Worm (Caenorhabditis elegans): ENCODE measurements around the gene lgc-9.
"Not testable (repeated sequence)": the region's sequence is repeated elsewhere in the genome, so short reads cannot be mapped to it uniquely, and the experiment has no call there.

The lgc-9 gene

ce11 chrIV:3385337-3386215 lies 29.9 kb upstream of the lgc-9 start, which contains the start of gene mai-2 (continued):
- TF ChIP-seq cey-2 (tag; optimal IDR thresholded peaks at IDR 0.05; ENCODE audit: borderline replicate concordance, insufficient read depth): no peak
- peak; percentile 6 for TF ChIP-seq rbr-2 (tag; optimal IDR thresholded peaks at IDR 0.05)
- peak; percentile 30; the same call in 1 of the 2 replicates for TF ChIP-seq madf-9 (GFP tag; conservative IDR thresholded peaks at IDR 0.05)
- peak; percentile 73 for TF ChIP-seq mes-2 (tag; optimal IDR thresholded peaks at IDR 0.05; ENCODE audit: poor library complexity, severe bottlenecking)
- peak; percentile 10 for TF ChIP-seq duxl-1 (tag; optimal IDR thresholded peaks at IDR 0.05; ENCODE audit: poor library complexity)
- no peak for TF ChIP-seq dmd-6 (GFP tag; IDR thresholded peaks at IDR 0.05)
- peak; percentile 93 for TF ChIP-seq aha-1 (tag)
- TF ChIP-seq ZK337.2 (GFP tag; IDR thresholded peaks at IDR 0.05): no peak
- no peak for TF ChIP-seq lim-7 (GFP tag; IDR thresholded peaks at IDR 0.05)
- peak; percentile 53 for TF ChIP-seq hmg-1.1 (GFP tag; IDR thresholded peaks at IDR 0.05)
- TF ChIP-seq T20F7.1 (GFP tag; optimal IDR thresholded peaks at IDR 0.05): peak; percentile 39
- TF ChIP-seq dmd-9 (GFP tag; IDR thresholded peaks at IDR 0.05): no peak
- no peak for TF ChIP-seq F44E2.7 (GFP tag; IDR thresholded peaks at IDR 0.05)
- peak; percentile 91 for TF ChIP-seq hlh-30 (tag; optimal IDR thresholded peaks at IDR 0.05; ENCODE audit: insufficient read depth)
- TF ChIP-seq mdt-29 (GFP tag; IDR thresholded peaks at IDR 0.05): no peak
- no peak for TF ChIP-seq nhr-11 (tag; optimal IDR thresholded peaks at IDR 0.05)
- TF ChIP-seq set-16 (GFP tag; IDR thresholded peaks at IDR 0.05): peak; percentile 98
- TF ChIP-seq nhr-6 (tag; optimal IDR thresholded peaks at IDR 0.05): peak; percentile 42
- peak; percentile 28 for TF ChIP-seq nhr-25 (tag; optimal IDR thresholded peaks at IDR 0.05; ENCODE audit: borderline replicate concordance, insufficient read depth)
- 0 out of 2 replicates have a peak, but pooled peaks have one; percentile 38 for TF ChIP-seq php-3 (GFP tag; IDR thresholded peaks at IDR 0.05)
- no peak for TF ChIP-seq D1046.2 (GFP tag; IDR thresholded peaks at IDR 0.05)
- TF ChIP-seq hif-1 (tag; optimal IDR thresholded peaks at IDR 0.05): peak; percentile 76 to 97
- peak; percentile 18 for TF ChIP-seq mep-1 (tag; optimal IDR thresholded peaks at IDR 0.05)
- no peak for TF ChIP-seq tag-97 (GFP tag; IDR thresholded peaks at IDR 0.05)

- no peak for TF ChIP-seq daf-16 (GFP tag; optimal IDR thresholded peaks at IDR 0.05)
- peak; percentile 26 for TF ChIP-seq daf-16 (tag; optimal IDR thresholded peaks at IDR 0.05)
- peak; percentile 22 for TF ChIP-seq R02D3.7 (tag; optimal IDR thresholded peaks at IDR 0.05)
- TF ChIP-seq rbr-2 (tag; optimal IDR thresholded peaks at IDR 0.05): no peak
- TF ChIP-seq aha-1 (tag): peak; percentile 93
- TF ChIP-seq zfp-3 (GFP tag; conservative IDR thresholded peaks at IDR 0.05): 0 out of 2 replicates have a peak, but pooled peaks have one; percentile 50
- TF ChIP-seq nhr-237 (tag; optimal IDR thresholded peaks at IDR 0.05): no peak
- no peak for TF ChIP-seq Y48G9A.11 (GFP tag; IDR thresholded peaks at IDR 0.05)
- peak; percentile 32; the same call in 1 of the 2 replicates for TF ChIP-seq lin-38 (GFP tag; IDR thresholded peaks at IDR 0.05)
- TF ChIP-seq unc-62 (GFP tag; optimal IDR thresholded peaks at IDR 0.05 in 1 of 2): peak in 1 of 2 experiments; percentile 92
- TF ChIP-seq unc-62 (tag; optimal IDR thresholded peaks at IDR 0.05): no peak
- TF ChIP-seq attf-4 (tag; optimal IDR thresholded peaks at IDR 0.05): no peak
Measured at ce11 chrIV:3386504-3387290, 28.8 kb upstream of the lgc-9 start.

DNA sequence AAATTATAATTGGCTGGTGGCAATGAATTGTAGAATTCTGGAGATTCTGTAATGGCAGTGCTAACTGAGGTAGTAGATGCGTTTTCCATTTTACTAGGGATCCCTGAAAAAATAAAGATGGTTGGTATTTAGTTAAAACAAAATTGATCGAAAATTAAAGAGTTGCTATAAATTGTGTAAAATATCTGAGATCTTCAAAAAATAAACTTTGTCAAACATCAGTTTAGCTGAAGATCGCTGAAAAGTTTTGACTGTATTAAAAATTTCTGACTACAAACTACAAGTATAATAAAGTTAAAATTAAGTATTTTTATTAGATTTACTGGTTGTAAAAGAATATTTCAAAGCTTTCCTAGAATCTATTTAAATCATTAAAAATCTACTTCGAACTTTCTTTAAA lies 25.5 kb upstream of the lgc-9 start, which contains the start of gene B0546.5:
Gene B0546.5, minus strand, starts transcription at position 101 of the 400 bp plus-strand sequence.
- TF ChIP-seq skn-1 (tag; optimal IDR thresholded peaks at IDR 0.05); ama-1 (optimal IDR thresholded peaks at IDR 0.05); egl-27 (tag; optimal IDR thresholded peaks at IDR 0.05): not testable (repeated sequence)

All from whole organism, L4 larva.